Worm (Caenorhabditis elegans) whole organism, L3 larva: Measurements from ENCODE around the gene zipt-17.

Source experiments
- ama-1 ChIP-seq: fragments of 150-350 bp; optimal IDR thresholded peaks from 2 replicates; lab custom pipeline; 2018
- elt-3 ChIP-seq, 3 experiments: fragments of 150-350 bp in 1 of 3; sonication (generic microtip) in 2 of 3; optimal IDR thresholded peaks; 2 replicates in 2 of 3; 4 replicates in 1 of 3; lab custom pipeline; 2014 to 2017; ENCODE audit warnings: missing biosample characterization in 3 of 3, missing genetic modification characterization in 3 of 3
- pha-4 ChIP-seq: fragments of 150-350 bp; optimal IDR thresholded peaks from 2 replicates; lab custom pipeline; 2014; ENCODE audit warnings: missing biosample characterization, missing genetic modification reagents, missing genetic modification characterization

DNA sequence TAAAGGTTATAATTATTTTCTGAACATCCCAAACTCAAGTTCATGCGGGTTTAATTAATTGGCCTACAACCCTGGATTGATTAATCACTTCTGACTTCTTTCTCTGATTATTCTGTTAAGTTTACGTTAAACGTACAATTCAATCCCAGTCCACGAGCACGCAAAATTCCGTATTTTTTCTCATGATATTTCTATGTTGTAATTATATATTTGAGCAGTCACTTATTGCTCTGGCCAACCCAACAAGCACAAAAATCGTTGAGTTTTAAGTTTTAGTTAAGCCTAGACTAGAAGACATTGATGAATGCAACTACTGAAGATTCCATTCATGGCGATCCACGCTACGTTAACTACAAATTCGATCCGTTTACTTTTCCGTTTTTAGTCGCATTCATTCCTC, 28.7 kb upstream of the zipt-17 start, which contains the start of gene sru-15:
- TF ChIP-seq elt-3 (tag; optimal IDR thresholded peaks at IDR 0.05; lab: Kevin White, UChicago) (no peak), pha-4 (tag; lab: Kevin White, UChicago) (no peak), ama-1 (lab: Kevin White, UChicago) (no peak)
